Worm (Caenorhabditis elegans): ENCODE data around the gene cest-9.1.
A peak's percentile ranks its signal among the peaks of the same experiment; 100 is the strongest.

Gene cest-9.1

ce11 chrX:12205478-12206059 lies 20.4 kb upstream of the cest-9.1 start (continued):
- TF ChIP-seq eyg-1 (tag; optimal IDR thresholded peaks at IDR 0.05) = no peak
- TF ChIP-seq ceh-48 (tag; optimal IDR thresholded peaks at IDR 0.05) = no peak
- TF ChIP-seq K02D7.2 (tag; optimal IDR thresholded peaks at IDR 0.05) = no peak
- TF ChIP-seq ceh-19 (GFP tag; optimal IDR thresholded peaks at IDR 0.05) = no peak
- TF ChIP-seq ceh-45 (GFP tag; IDR thresholded peaks at IDR 0.05) = no peak
- TF ChIP-seq ama-1 (optimal IDR thresholded peaks at IDR 0.05) = no peak
- TF ChIP-seq pag-3 (tag; optimal IDR thresholded peaks at IDR 0.05; ENCODE audit: borderline replicate concordance) = no peak
- no peak for TF ChIP-seq syd-9 (tag; optimal IDR thresholded peaks at IDR 0.05)
- TF ChIP-seq ttx-3 (tag; optimal IDR thresholded peaks at IDR 0.05) = no peak
- TF ChIP-seq npax-4 (tag; optimal IDR thresholded peaks at IDR 0.05) = no peak
- TF ChIP-seq C38D4.7 (GFP tag; optimal IDR thresholded peaks at IDR 0.05) = no peak
- TF ChIP-seq ceh-31 (tag; optimal IDR thresholded peaks at IDR 0.05) = peak; percentile 67
- TF ChIP-seq sdc-2 (tag; optimal IDR thresholded peaks at IDR 0.05) = peak; percentile 29
- no peak for TF ChIP-seq K09A11.1 (tag; optimal IDR thresholded peaks at IDR 0.05; ENCODE audit: insufficient read depth)
- TF ChIP-seq unc-86 (tag; optimal IDR thresholded peaks at IDR 0.05) = peak; percentile 48
- TF ChIP-seq mec-3 (tag; optimal IDR thresholded peaks at IDR 0.05; ENCODE audit: borderline replicate concordance) = peak; percentile 5
- TF ChIP-seq pha-2 (tag; optimal IDR thresholded peaks at IDR 0.05) = no peak
- TF ChIP-seq ceh-6 (GFP tag; optimal IDR thresholded peaks at IDR 0.05) = no peak
- no peak for TF ChIP-seq dmd-4 (tag; optimal IDR thresholded peaks at IDR 0.05; ENCODE audit: borderline replicate concordance)
- TF ChIP-seq ahr-1 (tag; optimal IDR thresholded peaks at IDR 0.05) = no peak
- TF ChIP-seq sox-2 (GFP tag; IDR thresholded peaks at IDR 0.05) = no peak
- peak; percentile 17 for TF ChIP-seq ceh-18 (tag; optimal IDR thresholded peaks at IDR 0.05)
- TF ChIP-seq che-1 (tag; optimal IDR thresholded peaks at IDR 0.05) = no peak
- TF ChIP-seq pros-1 (tag; optimal IDR thresholded peaks at IDR 0.05) = no peak
- no peak for TF ChIP-seq ztf-16 (tag; optimal IDR thresholded peaks at IDR 0.05)

DNA sequence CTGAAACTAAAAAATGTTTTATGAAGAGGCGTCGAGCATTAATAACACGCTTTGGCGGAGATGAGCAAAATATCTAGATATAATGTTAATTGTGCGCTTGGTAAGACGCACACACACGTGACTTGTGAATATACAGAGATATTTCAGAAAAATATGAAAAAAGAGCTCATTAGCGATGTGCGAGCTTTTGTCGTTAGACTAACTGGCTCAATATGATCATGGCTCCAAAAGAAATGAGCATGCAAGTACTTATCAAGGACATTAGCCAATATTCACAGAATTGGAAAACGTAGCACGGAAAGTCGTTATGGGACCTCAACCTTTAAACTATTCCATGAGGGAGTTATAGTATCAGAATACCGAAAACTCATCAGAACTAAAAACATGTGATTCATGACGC lies 18.9 kb upstream of the cest-9.1 start:
- TF ChIP-seq T23F11.4 (GFP tag; optimal IDR thresholded peaks at IDR 0.05) = no peak

- peak; percentile 42 for TF ChIP-seq ceh-14 (tag; optimal IDR thresholded peaks at IDR 0.05)
- peak; percentile 43 for TF ChIP-seq elt-2 (tag; optimal IDR thresholded peaks at IDR 0.05)
- no peak for TF ChIP-seq pag-3 (tag; optimal IDR thresholded peaks at IDR 0.05; ENCODE audit: borderline replicate concordance)
These were observed 15.6 kb upstream of the cest-9.1 start for ce11 chrX:12210145-12211032.

ce11 chrX:12212801-12213200 lies 13.2 kb upstream of the cest-9.1 start, which contains the start of gene cab-1:
Gene cab-1 (minus strand): TSS chrX:12212901.
- TF ChIP-seq hlh-6 (tag; optimal IDR thresholded peaks at IDR 0.05) (no peak), ceh-34 (tag; optimal IDR thresholded peaks at IDR 0.05) (no peak), unc-86 (tag; optimal IDR thresholded peaks at IDR 0.05) (no peak), elt-4 (tag; optimal IDR thresholded peaks at IDR 0.05) (no peak), ama-1 (optimal IDR thresholded peaks at IDR 0.05) (no peak), ceh-48 (tag; optimal IDR thresholded peaks at IDR 0.05) (no peak), pat-9 (tag; optimal IDR thresholded peaks at IDR 0.05) (no peak), ceh-24 (tag; optimal IDR thresholded peaks at IDR 0.05) (no peak), ceh-22 (tag; optimal IDR thresholded peaks at IDR 0.05) (no peak), pqm-1 (tag; optimal IDR thresholded peaks at IDR 0.05) (no peak), ceh-19 (GFP tag; optimal IDR thresholded peaks at IDR 0.05) (no peak), sdc-2 (tag; optimal IDR thresholded peaks at IDR 0.05) (no peak), nhr-232 (tag; optimal IDR thresholded peaks at IDR 0.05) (no peak), Y22D7AL.16 (tag; optimal IDR thresholded peaks at IDR 0.05) (no peak), ttx-3 (tag; optimal IDR thresholded peaks at IDR 0.05) (no peak), hlh-15 (tag; optimal IDR thresholded peaks at IDR 0.05) (no peak)
